Fruit fly (Drosophila melanogaster): ENCODE data around the gene Edc3.

Edc3 gene

dm6 chr3L:17486794-17487726 is 42.6 kb downstream of the Edc3 start, which contains the start of gene Oatp74D (continued):
- peak; percentile 27 for TF ChIP-seq ac (GFP tag; optimal IDR thresholded peaks at IDR 0.05)
- TF ChIP-seq CG12299 (tag; optimal IDR thresholded peaks at IDR 0.05): peak; percentile 72
- 0 out of 2 replicates have a peak, but pooled peaks have one; percentile 28 for TF ChIP-seq Scr (GFP tag; IDR thresholded peaks at IDR 0.05; ENCODE audit: partially characterized antibody)
- TF ChIP-seq Bdp1 (GFP tag; optimal IDR thresholded peaks at IDR 0.05): no peak
- TF ChIP-seq crp (GFP tag; optimal IDR thresholded peaks at IDR 0.05): peak in 1 of 2 experiments; percentile 32
- TF ChIP-seq CG30403 (GFP tag; optimal IDR thresholded peaks at IDR 0.05): peak; percentile 32
- no peak for TF ChIP-seq Sin3A (optimal IDR thresholded peaks at IDR 0.05)
- no peak for TF ChIP-seq CG31388 (GFP tag; optimal IDR thresholded peaks at IDR 0.05)
- no peak for TF ChIP-seq sc (optimal IDR thresholded peaks at IDR 0.05)
- peak; percentile 7 for TF ChIP-seq sc (GFP tag; optimal IDR thresholded peaks at IDR 0.05)
- peak; percentile 64; the same call in 1 of the 2 replicates for TF ChIP-seq Rfx (GFP tag; IDR thresholded peaks at IDR 0.05)
- TF ChIP-seq Awh (GFP tag; IDR thresholded peaks at IDR 0.05): peak; percentile 15; the same call in 1 of the 2 replicates
- TF ChIP-seq CG6765 (GFP tag; optimal IDR thresholded peaks at IDR 0.05): peak; percentile 35
- TF ChIP-seq scrt (GFP tag; optimal IDR thresholded peaks at IDR 0.05): peak; percentile 39
- TF ChIP-seq C15 (GFP tag; IDR thresholded peaks at IDR 0.05): no peak; the same call in 2 of the 3 replicates
- peak; percentile 48 for TF ChIP-seq GATAe (GFP tag; conservative IDR thresholded peaks at IDR 0.05)
- TF ChIP-seq CG10366 (GFP tag; IDR thresholded peaks at IDR 0.05): peak; percentile 14
- TF ChIP-seq Usf (GFP tag; optimal IDR thresholded peaks at IDR 0.05): no peak
- TF ChIP-seq CG9876 (GFP tag; optimal IDR thresholded peaks at IDR 0.05): no peak
- TF ChIP-seq CG12659 (GFP tag; optimal IDR thresholded peaks at IDR 0.05): peak; percentile 45
- TF ChIP-seq kay (GFP tag; optimal IDR thresholded peaks at IDR 0.05): no peak
- TF ChIP-seq CG30431 (GFP tag; optimal IDR thresholded peaks at IDR 0.05): no peak
- peak; percentile 8 for TF ChIP-seq slp2 (GFP tag; optimal IDR thresholded peaks at IDR 0.05)
- peak; percentile 11 for TF ChIP-seq CG12155 (GFP tag; optimal IDR thresholded peaks at IDR 0.05)
- TF ChIP-seq CG12236 (GFP tag; optimal IDR thresholded peaks at IDR 0.05): no peak
- TF ChIP-seq tx (GFP tag; optimal IDR thresholded peaks at IDR 0.05): no peak
- peak; percentile 68 for TF ChIP-seq Nf-YC (tag; optimal IDR thresholded peaks at IDR 0.05)
- TF ChIP-seq dan (GFP tag; IDR thresholded peaks at IDR 0.05): no peak
- TF ChIP-seq yki (optimal IDR thresholded peaks at IDR 0.05): peak; percentile 64
- TF ChIP-seq ranshi (GFP tag; IDR thresholded peaks at IDR 0.05): peak; percentile 31; the same call in 1 of the 2 replicates
- peak; percentile 48 for TF ChIP-seq lbe (GFP tag; optimal IDR thresholded peaks at IDR 0.05)
- TF ChIP-seq Drgx (GFP tag; IDR thresholded peaks at IDR 0.05): peak; percentile 69
- peak; percentile 32 for TF ChIP-seq az2 (GFP tag; optimal IDR thresholded peaks at IDR 0.05)
- peak; percentile 27 for TF ChIP-seq Hey (tag; optimal IDR thresholded peaks at IDR 0.05)
- no peak for TF ChIP-seq luna (GFP tag; optimal IDR thresholded peaks at IDR 0.05)
- peak; percentile 79 for TF ChIP-seq CrebB (tag; optimal IDR thresholded peaks at IDR 0.05)
- TF ChIP-seq CG3281 (GFP tag; optimal IDR thresholded peaks at IDR 0.05): peak; percentile 30
- TF ChIP-seq pnt (GFP tag; optimal IDR thresholded peaks at IDR 0.05): peak; percentile 22
- TF ChIP-seq BtbVII (GFP tag; optimal IDR thresholded peaks at IDR 0.05): peak; percentile 51
- TF ChIP-seq CG6854 (GFP tag; optimal IDR thresholded peaks at IDR 0.05): peak; percentile 59
- TF ChIP-seq CG8944 (GFP tag; optimal IDR thresholded peaks at IDR 0.05): peak; percentile 0
- TF ChIP-seq gcm (GFP tag; optimal IDR thresholded peaks at IDR 0.05): peak; percentile 25
- TF ChIP-seq CG11696 (GFP tag; IDR thresholded peaks at IDR 0.05): peak; percentile 39; the same call in 1 of the 2 replicates
- peak; percentile 68 for TF ChIP-seq CG17568 (GFP tag; optimal IDR thresholded peaks at IDR 0.05)
- peak; percentile 73 for TF ChIP-seq CG1233 (GFP tag; optimal IDR thresholded peaks at IDR 0.05)
- TF ChIP-seq CG18619 (GFP tag; optimal IDR thresholded peaks at IDR 0.05): peak; percentile 44
- 0 out of 2 replicates have a peak, but pooled peaks have one; percentile 10 for TF ChIP-seq lmd (GFP tag; IDR thresholded peaks at IDR 0.05)
- TF ChIP-seq tap (tag; optimal IDR thresholded peaks at IDR 0.05): no peak
- peak; percentile 98 for TF ChIP-seq kni (GFP tag; optimal IDR thresholded peaks at IDR 0.05)
- TF ChIP-seq CG4424 (GFP tag; optimal IDR thresholded peaks at IDR 0.05): peak; percentile 78
